Fruit fly (Drosophila melanogaster) whole organism, wandering third instar larva: ENCODE measurements around the gene CG15141.
A peak's percentile ranks its signal among the peaks of the same experiment; 100 is the strongest.

Experiments
- Abd-B ChIP-seq: fragments of >200 bp; optimal IDR thresholded peaks from 2 replicates; lab custom pipeline; 2017; ENCODE audit warnings: missing biosample characterization, missing genetic modification characterization
- CG32264 ChIP-seq: fragments of 200-800 bp; sonication (Bioruptor generic); optimal IDR thresholded peaks from 2 replicates; lab custom pipeline; 2016; ENCODE audit warnings: missing biosample characterization, missing genetic modification characterization
- CG9705 ChIP-seq: fragments of 200-800 bp; sonication (Bioruptor generic); optimal IDR thresholded peaks from 2 replicates; lab custom pipeline; 2018; ENCODE audit warnings: missing biosample characterization, mild to moderate bottlenecking, missing genetic modification characterization
- Dfd ChIP-seq: fragments of >200 bp; optimal IDR thresholded peaks from 2 replicates; lab custom pipeline; 2017; ENCODE audit warnings: missing biosample characterization, missing genetic modification characterization
- Dif ChIP-seq: fragments of 200-275, 200-300 bp; sonication (Bioruptor generic); optimal IDR thresholded peaks from 2 replicates; lab custom pipeline; 2018; ENCODE audit warnings: missing biosample characterization, missing genetic modification characterization; ENCODE audit not compliant: partially characterized antibody
- GATAd ChIP-seq: sonication (Bioruptor generic); optimal IDR thresholded peaks from 2 replicates; lab custom pipeline; 2016; ENCODE audit warnings: missing biosample characterization, missing genetic modification characterization
- HLH106 ChIP-seq: fragments of 200-800 bp; optimal IDR thresholded peaks from 3 replicates; lab custom pipeline; 2019; ENCODE audit warnings: missing biosample characterization, mild to moderate bottlenecking, missing genetic modification characterization, moderate library complexity
- Hnf4 ChIP-seq: fragments of 200-800 bp; sonication (Bioruptor generic); optimal IDR thresholded peaks from 2 replicates; lab custom pipeline; 2016; ENCODE audit warnings: missing biosample characterization, mild to moderate bottlenecking, missing genetic modification characterization
- Hr78 ChIP-seq: fragments of >200 bp; optimal IDR thresholded peaks from 2 replicates; lab custom pipeline; 2017; ENCODE audit warnings: missing biosample characterization, missing genetic modification characterization
- Hr83 ChIP-seq: fragments of 200-300 bp; sonication (Bioruptor generic); optimal IDR thresholded peaks from 2 replicates; lab custom pipeline; 2016; ENCODE audit warnings: missing biosample characterization, mild to moderate bottlenecking, missing genetic modification characterization, moderate library complexity; ENCODE audit not compliant: poor library complexity, severe bottlenecking
- Jra ChIP-seq: sonication (Bioruptor generic); optimal IDR thresholded peaks from 2 replicates; lab custom pipeline; 2016; ENCODE audit warnings: missing biosample characterization, missing genetic modification characterization
- Mio ChIP-seq: sonication (Bioruptor generic); optimal IDR thresholded peaks from 2 replicates; lab custom pipeline; 2016; ENCODE audit warnings: missing biosample characterization, missing genetic modification characterization
- Myc ChIP-seq: fragments of >200 bp; optimal IDR thresholded peaks from 2 replicates; lab custom pipeline; 2017
- N ChIP-seq: fragments of >200 bp; optimal IDR thresholded peaks from 2 replicates; lab custom pipeline; 2018; ENCODE audit warnings: missing biosample characterization, missing external identifiers, missing genetic modification characterization
- OdsH ChIP-seq: fragments of 200-800 bp; sonication (Bioruptor generic); optimal IDR thresholded peaks from 2 replicates; lab custom pipeline; 2016; ENCODE audit warnings: missing biosample characterization, mild to moderate bottlenecking, missing genetic modification characterization
- Sp1 ChIP-seq: fragments of 200-800 bp; sonication (Bioruptor generic); optimal IDR thresholded peaks from 3 replicates; lab custom pipeline; 2019; ENCODE audit warnings: missing biosample characterization, mild to moderate bottlenecking, missing genetic modification characterization, moderate library complexity
- Vsx2 ChIP-seq: fragments of 200-300, 225-300 bp; sonication (Bioruptor generic); optimal IDR thresholded peaks from 2 replicates; lab custom pipeline; 2018; ENCODE audit warnings: missing biosample characterization, missing genetic modification characterization; ENCODE audit not compliant: partially characterized antibody
- br ChIP-seq: fragments of 200-800 bp; sonication (Bioruptor generic); optimal IDR thresholded peaks from 2 replicates; lab custom pipeline; 2016; ENCODE audit warnings: missing biosample characterization, missing genetic modification characterization
- brk ChIP-seq: fragments of 200-800 bp; sonication (Bioruptor generic); optimal IDR thresholded peaks from 2 replicates; lab custom pipeline; 2016; ENCODE audit warnings: missing biosample characterization, mild to moderate bottlenecking, missing genetic modification characterization
- dl ChIP-seq, 2 experiments: fragments of 175-275, 200-275 bp in 1 of 2; fragments of 200-275 bp in 1 of 2; sonication (Bioruptor generic); optimal IDR thresholded peaks; lab custom pipeline; 2018; ENCODE audit warnings: mild to moderate bottlenecking in 2 of 2, missing biosample characterization in 2 of 2, missing genetic modification characterization in 2 of 2, moderate library complexity in 2 of 2; ENCODE audit not compliant: partially characterized antibody in 2 of 2, insufficient read depth in 1 of 2
- dmrt93B ChIP-seq: fragments of 200-800 bp; sonication (Bioruptor generic); optimal IDR thresholded peaks from 2 replicates; lab custom pipeline; 2018; ENCODE audit warnings: missing biosample characterization, mild to moderate bottlenecking, missing genetic modification characterization
- dsf ChIP-seq: sonication (Bioruptor generic); optimal IDR thresholded peaks from 2 replicates; lab custom pipeline; 2016; ENCODE audit warnings: missing biosample characterization, missing genetic modification characterization, borderline replicate concordance
- ey ChIP-seq: fragments of 200-800 bp; sonication (Bioruptor generic); optimal IDR thresholded peaks from 2 replicates; lab custom pipeline; 2016; ENCODE audit warnings: missing biosample characterization, missing genetic modification characterization
- foxo ChIP-seq, 2 experiments: fragments of 200-800 bp; sonication (Bioruptor generic); optimal IDR thresholded peaks; 2 replicates in 1 of 2; 3 replicates in 1 of 2; lab custom pipeline; 2016 to 2017; ENCODE audit warnings: missing biosample characterization in 2 of 2, missing genetic modification characterization in 2 of 2
- fru ChIP-seq: fragments of 200-800 bp; sonication (Bioruptor generic); optimal IDR thresholded peaks from 3 replicates; lab custom pipeline; 2016; ENCODE audit warnings: missing biosample characterization, mild to moderate bottlenecking, missing genetic modification characterization
- h ChIP-seq: fragments of 200-800 bp; sonication (Bioruptor generic); optimal IDR thresholded peaks from 3 replicates; lab custom pipeline; 2016; ENCODE audit warnings: missing biosample characterization, mild to moderate bottlenecking, missing genetic modification characterization
- jim ChIP-seq: fragments of 175-275, 200-325 bp; sonication (Bioruptor generic); optimal IDR thresholded peaks from 2 replicates; lab custom pipeline; 2016; ENCODE audit warnings: missing biosample characterization, mild to moderate bottlenecking, missing genetic modification characterization
- lola ChIP-seq: fragments of >200 bp; optimal IDR thresholded peaks from 2 replicates; lab custom pipeline; 2017; ENCODE audit warnings: missing biosample characterization, missing genetic modification characterization
- pan ChIP-seq: fragments of >200 bp; optimal IDR thresholded peaks from 2 replicates; lab custom pipeline; 2017
- psq ChIP-seq: fragments of 200-800 bp; sonication (Bioruptor generic); optimal IDR thresholded peaks from 3 replicates; lab custom pipeline; 2017; ENCODE audit warnings: missing biosample characterization, mild to moderate bottlenecking, missing genetic modification characterization, moderate library complexity
- rgr ChIP-seq: fragments of 200-800 bp; sonication (Bioruptor generic); optimal IDR thresholded peaks from 3 replicates; lab custom pipeline; 2016; ENCODE audit warnings: missing biosample characterization, mild to moderate bottlenecking, missing genetic modification characterization
- sage ChIP-seq: fragments of 200-800 bp; sonication (Bioruptor generic); optimal IDR thresholded peaks from 2 replicates; lab custom pipeline; 2016; ENCODE audit warnings: missing biosample characterization, mild to moderate bottlenecking, missing genetic modification characterization
- sv ChIP-seq: fragments of 200-800 bp; sonication (Bioruptor generic); optimal IDR thresholded peaks from 3 replicates; lab custom pipeline; 2016; ENCODE audit warnings: missing biosample characterization, missing genetic modification characterization
- tai ChIP-seq: sonication (Bioruptor generic); optimal IDR thresholded peaks from 2 replicates; lab custom pipeline; 2016; ENCODE audit warnings: missing biosample characterization, missing genetic modification characterization
- usp ChIP-seq: fragments of >200 bp; optimal IDR thresholded peaks from 2 replicates; lab custom pipeline; 2017; ENCODE audit warnings: missing biosample characterization, missing genetic modification characterization
- woc ChIP-seq: sonication (Bioruptor generic); optimal IDR thresholded peaks from 2 replicates; lab custom pipeline; 2016; ENCODE audit warnings: missing biosample characterization, mild to moderate bottlenecking, missing genetic modification characterization

The CG15141 gene

DNA sequence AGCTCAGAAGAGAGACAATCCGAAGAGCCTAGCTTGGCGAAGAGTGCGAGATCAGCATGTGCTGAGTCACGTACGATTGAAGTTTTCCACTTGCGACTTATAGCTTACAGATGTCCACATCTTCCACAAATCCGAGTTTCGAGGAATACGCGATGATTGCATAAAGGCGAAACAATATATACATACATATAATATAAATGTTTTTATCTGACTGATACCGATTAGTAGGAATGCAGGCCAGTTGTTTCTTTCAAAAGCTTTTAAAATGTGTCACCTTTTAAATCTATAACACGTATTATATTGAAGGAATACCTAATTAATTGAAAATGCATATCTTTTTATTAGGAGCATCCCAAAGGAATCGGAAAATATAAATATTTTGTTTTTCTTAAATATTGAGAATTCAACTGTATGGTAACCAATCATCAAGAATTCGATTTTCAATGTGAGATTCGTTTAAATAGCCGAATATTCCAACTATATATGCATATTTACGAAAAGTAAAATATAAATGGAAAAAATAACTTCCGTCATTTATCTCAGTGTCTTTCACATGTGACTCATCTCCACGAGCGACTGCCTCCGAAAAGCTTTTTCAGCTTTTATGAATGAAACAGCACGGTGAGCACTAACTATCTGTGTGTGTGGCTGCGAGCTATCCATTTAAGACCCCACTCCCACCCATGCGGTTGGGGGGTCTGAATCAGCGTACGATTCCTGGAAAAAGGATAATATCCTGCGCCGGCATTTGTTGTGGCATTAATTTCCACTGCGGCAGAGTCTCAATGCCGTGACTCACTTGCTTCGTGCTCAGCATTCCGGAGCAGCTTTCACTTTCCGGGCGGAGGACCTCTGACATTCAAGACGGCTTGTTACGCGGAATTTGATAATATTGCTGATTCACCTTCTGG is 40.3 kb downstream of the CG15141 start:
- TF ChIP-seq h (GFP tag; lab: Kevin White, UChicago) (peak; percentile 82), foxo (GFP tag; optimal IDR thresholded peaks at IDR 0.05; lab: Kevin White, UChicago) (peak in 1 of 2 experiments; percentile 83), Dif (GFP tag; lab: Kevin White, UChicago) (peak; percentile 32), rgr (GFP tag; lab: Kevin White, UChicago) (peak; percentile 86), OdsH (peak; percentile 78), sv (peak; percentile 7), Myc (lab: Kevin White, UChicago) (no peak), Sp1 (GFP tag; lab: Kevin White, UChicago) (peak; percentile 75), sage (GFP tag; lab: Kevin White, UChicago) (no peak), Jra (GFP tag; lab: Kevin White, UChicago) (peak; percentile 71), Hnf4 (peak; percentile 73), br (GFP tag; lab: Kevin White, UChicago) (peak; percentile 64), Abd-B (GFP tag; lab: Kevin White, UChicago) (no peak), tai (GFP tag; lab: Kevin White, UChicago) (peak; percentile 8), woc (GFP tag; lab: Kevin White, UChicago) (peak; percentile 47), CG32264 (GFP tag; lab: Kevin White, UChicago) (peak; percentile 27), Hr78 (GFP tag; lab: Kevin White, UChicago) (no peak), HLH106 (tag; lab: Kevin White, UChicago) (peak; percentile 72), ey (peak; percentile 77), fru (GFP tag; lab: Kevin White, UChicago) (peak; percentile 79), dmrt93B (GFP tag; lab: Kevin White, UChicago) (peak; percentile 20), CG9705 (GFP tag; lab: Kevin White, UChicago) (peak; percentile 43), psq (GFP tag; lab: Kevin White, UChicago) (peak; percentile 65), usp (GFP tag; lab: Kevin White, UChicago) (no peak), pan (lab: Kevin White, UChicago) (no peak), brk (GFP tag; lab: Kevin White, UChicago) (peak; percentile 3), dl (GFP tag; optimal IDR thresholded peaks at IDR 0.05; lab: Kevin White, UChicago; ENCODE audit: insufficient read depth in 1 of 2, partially characterized antibody in 2 of 2) (peak in 1 of 2 experiments; percentile 63), Vsx2 (no peak)
- TF ChIP-seq, all 38 proteins: peak for 21

- TF ChIP-seq Sp1 (GFP tag; lab: Kevin White, UChicago) (no peak), Vsx2 (no peak), woc (GFP tag; lab: Kevin White, UChicago) (no peak), psq (GFP tag; lab: Kevin White, UChicago) (no peak), sv (no peak), Mio (GFP tag; lab: Kevin White, UChicago) (no peak), dsf (GFP tag; lab: Kevin White, UChicago) (no peak), N (GFP tag; lab: Kevin White, UChicago) (no peak), CG9705 (GFP tag; lab: Kevin White, UChicago) (no peak), Hr83 (GFP tag; lab: Kevin White, UChicago) (no peak), CG32264 (GFP tag; lab: Kevin White, UChicago) (no peak), foxo (GFP tag; optimal IDR thresholded peaks at IDR 0.05; lab: Kevin White, UChicago) (no peak), fru (GFP tag; lab: Kevin White, UChicago) (no peak), sage (GFP tag; lab: Kevin White, UChicago) (no peak), Abd-B (GFP tag; lab: Kevin White, UChicago) (no peak), Dfd (GFP tag; lab: Kevin White, UChicago) (no peak), tai (GFP tag; lab: Kevin White, UChicago) (no peak), rgr (GFP tag; lab: Kevin White, UChicago) (no peak), Hnf4 (no peak), Myc (lab: Kevin White, UChicago) (no peak)
These were observed 41.6 kb downstream of the CG15141 start for dm6 chr2L:17452084-17452483.

- no peak for TF ChIP-seq Dfd (GFP tag; lab: Kevin White, UChicago)
- TF ChIP-seq sv: no peak
- TF ChIP-seq CG32264 (GFP tag; lab: Kevin White, UChicago): no peak
- TF ChIP-seq pan (lab: Kevin White, UChicago): no peak
- TF ChIP-seq Hnf4: no peak
- no peak for TF ChIP-seq GATAd (GFP tag; lab: Kevin White, UChicago)
- no peak for TF ChIP-seq lola
- TF ChIP-seq sage (GFP tag; lab: Kevin White, UChicago): no peak
- no peak for TF ChIP-seq OdsH
- no peak for TF ChIP-seq Mio (GFP tag; lab: Kevin White, UChicago)
- TF ChIP-seq jim (GFP tag; lab: Kevin White, UChicago): no peak
- TF ChIP-seq psq (GFP tag; lab: Kevin White, UChicago): no peak
- TF ChIP-seq Abd-B (GFP tag; lab: Kevin White, UChicago): no peak
- no peak for TF ChIP-seq Myc (lab: Kevin White, UChicago)
- no peak for TF ChIP-seq dmrt93B (GFP tag; lab: Kevin White, UChicago)
- TF ChIP-seq woc (GFP tag; lab: Kevin White, UChicago): no peak
- no peak for TF ChIP-seq Sp1 (GFP tag; lab: Kevin White, UChicago)
- no peak for TF ChIP-seq ey
These were observed 42.2 kb downstream of the CG15141 start, which contains the start of gene CG5050 for dm6 chr2L:17452624-17453023. TSS of gene CG5050 (plus strand) at chr2L:17452924.
